Worm (Caenorhabditis elegans) whole organism, young adult: Measurements from ENCODE around the gene ttll-15.
A peak's percentile ranks its signal among the peaks of the same experiment; 100 is the strongest.

ENCODE experiments used
- B0019.2 ChIP-seq: fragments of 200-800 bp; sonication (Bioruptor generic); conservative IDR thresholded peaks from 2 replicates; pipeline ENCODE4 v1.3.6; 2022; ENCODE audit warnings: missing genetic modification reagents, missing genetic modification characterization, missing compliant biosample characterization
- B0336.3 ChIP-seq: fragments of 200-800 bp; sonication (Bioruptor generic); IDR thresholded peaks from 2 replicates; pipeline ENCODE4 v1.3.6; 2022; ENCODE audit warnings: missing genetic modification characterization, missing compliant biosample characterization
- D2030.7 ChIP-seq: fragments of 200-800 bp; sonication (Bioruptor generic); IDR thresholded peaks from 2 replicates; pipeline ENCODE4 v1.3.6; 2022; ENCODE audit warnings: missing genetic modification reagents, missing genetic modification characterization, missing compliant biosample characterization
- F23B12.7 ChIP-seq: sonication (generic microtip); optimal IDR thresholded peaks from 2 replicates; lab custom pipeline; 2017; ENCODE audit warnings: missing genetic modification characterization, mild to moderate bottlenecking, missing compliant biosample characterization, antibody characterized with exemption, moderate library complexity; ENCODE audit not compliant: insufficient read depth
- Y53F4B.3 ChIP-seq: fragments of 200-800 bp; sonication (Bioruptor generic); IDR thresholded peaks from 2 replicates; pipeline ENCODE4 v1.3.6; 2022; ENCODE audit warnings: missing genetic modification reagents, missing genetic modification characterization, missing compliant biosample characterization
- aptf-3 ChIP-seq: fragments of 200-800 bp; sonication (Bioruptor generic); IDR thresholded peaks from 2 replicates; pipeline ENCODE4 v1.3.6; 2022; ENCODE audit warnings: missing genetic modification characterization, missing compliant biosample characterization
- athp-1 ChIP-seq: sonication (generic microtip); optimal IDR thresholded peaks from 2 replicates; lab custom pipeline; 2017; ENCODE audit warnings: mild to moderate bottlenecking, missing genetic modification characterization, missing compliant biosample characterization
- attf-5 ChIP-seq: fragments of 200-800 bp; sonication (Bioruptor generic); optimal IDR thresholded peaks from 2 replicates; lab custom pipeline; 2018; ENCODE audit warnings: mild to moderate bottlenecking, missing genetic modification characterization, missing compliant biosample characterization
- bed-2 ChIP-seq: fragments of 200-800 bp; sonication (Bioruptor generic); IDR thresholded peaks from 2 replicates; pipeline ENCODE4 v1.3.6; 2022; ENCODE audit warnings: missing genetic modification reagents, missing genetic modification characterization, missing compliant biosample characterization
- ccch-3 ChIP-seq: fragments of 200-800 bp; sonication (Bioruptor generic); optimal IDR thresholded peaks from 2 replicates; lab custom pipeline; 2018; ENCODE audit warnings: mild to moderate bottlenecking, missing genetic modification characterization, missing compliant biosample characterization
- cebp-1 ChIP-seq, 2 experiments: fragments of 200-800 bp in 1 of 2; sonication (Bioruptor generic) in 1 of 2; sonication (generic microtip) in 1 of 2; IDR thresholded peaks in 1 of 2; optimal IDR thresholded peaks in 1 of 2; 2 replicates each; pipeline versions ENCODE4 v1.3.6 to Lab custom; 2017 to 2022; ENCODE audit warnings: missing compliant biosample characterization in 2 of 2, missing genetic modification characterization in 2 of 2, mild to moderate bottlenecking in 1 of 2, missing genetic modification reagents in 1 of 2, moderate library complexity in 1 of 2
- ceh-91 ChIP-seq: fragments of 200-800 bp; sonication (Bioruptor generic); IDR thresholded peaks from 2 replicates; pipeline ENCODE4 v1.3.6; 2022; ENCODE audit warnings: missing genetic modification reagents, missing genetic modification characterization, missing compliant biosample characterization
- dox-1 ChIP-seq: fragments of 200-800 bp; sonication (Bioruptor generic); IDR thresholded peaks from 2 replicates; pipeline ENCODE4 v1.3.6; 2022; ENCODE audit warnings: missing genetic modification reagents, missing genetic modification characterization, missing compliant biosample characterization
- egl-18 ChIP-seq: fragments of 200-800 bp; sonication (Bioruptor generic); IDR thresholded peaks from 2 replicates; pipeline ENCODE4 v1.3.6; 2022; ENCODE audit warnings: missing genetic modification reagents, missing genetic modification characterization, missing compliant biosample characterization
- egrh-3 ChIP-seq: fragments of 200-800 bp; sonication (Bioruptor generic); IDR thresholded peaks from 2 replicates; pipeline ENCODE4 v1.3.6; 2022; ENCODE audit warnings: missing genetic modification reagents, missing genetic modification characterization, missing compliant biosample characterization
- gei-17 ChIP-seq: fragments of 200-800 bp; sonication (Bioruptor generic); optimal IDR thresholded peaks from 2 replicates; lab custom pipeline; 2018; ENCODE audit warnings: mild to moderate bottlenecking, missing genetic modification characterization, missing compliant biosample characterization
- hlh-26 ChIP-seq: fragments of 200-800 bp; sonication (Bioruptor generic); conservative IDR thresholded peaks from 2 replicates; pipeline ENCODE4 v1.3.6; 2022; ENCODE audit warnings: missing genetic modification reagents, missing genetic modification characterization, missing compliant biosample characterization
- hmg-1.2 ChIP-seq: fragments of 200-800 bp; sonication (Bioruptor generic); IDR thresholded peaks from 2 replicates; pipeline ENCODE4 v1.3.6; 2022; ENCODE audit warnings: missing genetic modification reagents, missing genetic modification characterization, missing compliant biosample characterization
- hsf-1 ChIP-seq: fragments of 200-800 bp; sonication (Bioruptor generic); IDR thresholded peaks from 2 replicates; pipeline ENCODE4 v1.3.6; 2022; ENCODE audit warnings: missing genetic modification reagents, missing genetic modification characterization, missing compliant biosample characterization
- lag-1 ChIP-seq: fragments of 200-800 bp; sonication (Bioruptor generic); IDR thresholded peaks from 2 replicates; pipeline ENCODE4 v1.3.6; 2022; ENCODE audit warnings: missing genetic modification reagents, missing genetic modification characterization, missing compliant biosample characterization
- let-526 ChIP-seq: fragments of 200-800 bp; sonication (Bioruptor generic); IDR thresholded peaks from 2 replicates; pipeline ENCODE4 v1.3.6; 2022; ENCODE audit warnings: missing genetic modification reagents, missing genetic modification characterization, missing compliant biosample characterization
- lin-35 ChIP-seq, 3 experiments: fragments of 150-350 bp in 2 of 3; sonication (generic microtip) in 1 of 3; optimal IDR thresholded peaks; 2 replicates each; lab custom pipeline; 2014 to 2018; ENCODE audit warnings: missing biosample characterization in 3 of 3, missing genetic modification characterization in 3 of 3, missing genetic modification reagents in 3 of 3
- lin-54 ChIP-seq: fragments of 200-800 bp; sonication (Bioruptor generic); optimal IDR thresholded peaks from 2 replicates; lab custom pipeline; 2018; ENCODE audit warnings: mild to moderate bottlenecking, missing genetic modification characterization, missing compliant biosample characterization
- lir-1 ChIP-seq: fragments of 200-800 bp; sonication (Bioruptor generic); conservative IDR thresholded peaks from 2 replicates; pipeline ENCODE4 v1.3.6; 2022; ENCODE audit warnings: missing genetic modification reagents, missing genetic modification characterization, missing compliant biosample characterization
- lsl-1 ChIP-seq: fragments of 200-800 bp; sonication (Bioruptor generic); optimal IDR thresholded peaks from 2 replicates; lab custom pipeline; 2018; ENCODE audit warnings: mild to moderate bottlenecking, missing genetic modification characterization, moderate library complexity, missing compliant biosample characterization
- madf-6 ChIP-seq: fragments of 200-800 bp; sonication (Bioruptor generic); IDR thresholded peaks from 2 replicates; pipeline ENCODE4 v1.3.6; 2022; ENCODE audit warnings: missing genetic modification reagents, missing genetic modification characterization, missing compliant biosample characterization
- mcd-1 ChIP-seq: fragments of 200-800 bp; sonication (Bioruptor generic); IDR thresholded peaks from 2 replicates; pipeline ENCODE4 v1.3.6; 2022; ENCODE audit warnings: missing genetic modification reagents, missing genetic modification characterization, missing compliant biosample characterization
- mxl-1 ChIP-seq: sonication (generic microtip); optimal IDR thresholded peaks from 2 replicates; lab custom pipeline; 2016; ENCODE audit warnings: missing genetic modification characterization, missing compliant biosample characterization
- nfyb-1 ChIP-seq: fragments of 200-800 bp; sonication (Bioruptor generic); IDR thresholded peaks from 2 replicates; pipeline ENCODE4 v1.3.6; 2022; ENCODE audit warnings: missing genetic modification reagents, missing genetic modification characterization, missing compliant biosample characterization
- nhr-80 ChIP-seq: sonication (generic microtip); optimal IDR thresholded peaks from 2 replicates; lab custom pipeline; 2016; ENCODE audit warnings: missing genetic modification characterization, missing compliant biosample characterization
- nhr-90 ChIP-seq: sonication (generic microtip); optimal IDR thresholded peaks from 2 replicates; lab custom pipeline; 2016; ENCODE audit warnings: missing genotype, mild to moderate bottlenecking, missing genetic modification characterization, missing compliant biosample characterization
- pbrm-1 ChIP-seq: fragments of 200-800 bp; sonication (Bioruptor generic); IDR thresholded peaks from 2 replicates; pipeline ENCODE4 v1.3.6; 2022; ENCODE audit warnings: missing genetic modification reagents, missing genetic modification characterization, missing compliant biosample characterization
- repo-1 ChIP-seq: sonication (generic microtip); optimal IDR thresholded peaks from 2 replicates; lab custom pipeline; 2017; ENCODE audit warnings: mild to moderate bottlenecking, missing genetic modification characterization, missing compliant biosample characterization
- sea-2 ChIP-seq: fragments of 200-800 bp; sonication (Bioruptor generic); IDR thresholded peaks from 2 replicates; pipeline ENCODE4 v1.3.6; 2022; ENCODE audit warnings: missing genetic modification characterization, missing compliant biosample characterization
- snpc-1.1 ChIP-seq: sonication (generic microtip); optimal IDR thresholded peaks from 2 replicates; lab custom pipeline; 2017; ENCODE audit warnings: missing genetic modification characterization, mild to moderate bottlenecking, missing compliant biosample characterization, antibody characterized with exemption, moderate library complexity, missing genotype, missing genetic modification reagents; ENCODE audit not compliant: insufficient read depth
- snpc-4 ChIP-seq, 5 experiments: fragments of 150-350 bp in 1 of 5; sonication (generic microtip) in 4 of 5; optimal IDR thresholded peaks; 2 replicates each; lab custom pipeline; 2014 to 2018; ENCODE audit warnings: missing genetic modification characterization in 5 of 5, missing biosample characterization in 3 of 5, antibody characterized with exemption in 2 of 5, mild to moderate bottlenecking in 2 of 5, missing compliant biosample characterization in 2 of 5, missing genotype in 2 of 5, moderate library complexity in 2 of 5, missing genetic modification reagents in 1 of 5
- tlf-1 ChIP-seq: fragments of 200-800 bp; sonication (Bioruptor generic); optimal IDR thresholded peaks from 2 replicates; lab custom pipeline; 2018; ENCODE audit warnings: mild to moderate bottlenecking, missing genetic modification characterization, missing compliant biosample characterization
- ztf-18 ChIP-seq: sonication (generic microtip); optimal IDR thresholded peaks from 2 replicates; lab custom pipeline; 2016; ENCODE audit warnings: missing genotype, mild to moderate bottlenecking, missing genetic modification characterization, missing compliant biosample characterization
- ztf-26 ChIP-seq: sonication (generic microtip); optimal IDR thresholded peaks from 2 replicates; lab custom pipeline; 2017; ENCODE audit warnings: missing genetic modification characterization, missing compliant biosample characterization

Gene ttll-15

ce11 chrV:10333843-10334242, 24.5 kb upstream of the ttll-15 start (continued):
- TF ChIP-seq let-526 (GFP tag; lab: Robert Waterston, UW), result no peak
- TF ChIP-seq B0336.3 (GFP tag; lab: Robert Waterston, UW), result no peak
- TF ChIP-seq nhr-90 (tag; lab: Kevin White, UChicago), result peak; percentile 17
- no peak for TF ChIP-seq pbrm-1 (GFP tag; lab: Robert Waterston, UW)
- peak; percentile 17; the same call in 1 of the 2 replicates for TF ChIP-seq dox-1 (GFP tag; lab: Robert Waterston, UW)

ce11 chrV:10338305-10338992, 19.9 kb upstream of the ttll-15 start, which contains the start of gene arx-2:
TSS of gene arx-2 (minus strand) at chrV:10338355.
- no peak for TF ChIP-seq mxl-1 (tag; lab: Kevin White, UChicago)
- TF ChIP-seq lin-54, result peak; percentile 32
- TF ChIP-seq F23B12.7 (tag; lab: Kevin White, UChicago), result peak; percentile 38
- TF ChIP-seq lsl-1 (GFP tag; lab: Kevin White, UChicago), result peak; percentile 5
- TF ChIP-seq lir-1 (GFP tag; lab: Robert Waterston, UW), result no peak
- TF ChIP-seq sea-2 (GFP tag; lab: Robert Waterston, UW), result no peak
- TF ChIP-seq snpc-1.1 (tag; lab: Kevin White, UChicago), result peak; percentile 17
- TF ChIP-seq hlh-26 (GFP tag; lab: Robert Waterston, UW), result no peak
- TF ChIP-seq snpc-4 (GFP tag; optimal IDR thresholded peaks at IDR 0.05; lab: Kevin White, UChicago), result no peak
- peak in 1 of 4 experiments; percentile 15 for TF ChIP-seq snpc-4 (tag; optimal IDR thresholded peaks at IDR 0.05; lab: Kevin White, UChicago)
- TF ChIP-seq mcd-1, result peak; percentile 61
- peak; percentile 43 for TF ChIP-seq ztf-18 (tag; lab: Kevin White, UChicago)
- peak; percentile 43; the same call in 1 of the 2 replicates for TF ChIP-seq hmg-1.2 (GFP tag; lab: Robert Waterston, UW)
- peak; percentile 7 for TF ChIP-seq nhr-80 (tag; lab: Kevin White, UChicago)

ce11 chrV:10339200-10339599, 19.1 kb upstream of the ttll-15 start, which contains the start of gene K07C5.2:
TSS of gene K07C5.2 (plus strand) at chrV:10339500.
- TF ChIP-seq aptf-3 (GFP tag; lab: Robert Waterston, UW), result no peak
- no peak for TF ChIP-seq tlf-1
- TF ChIP-seq hmg-1.2 (GFP tag; lab: Robert Waterston, UW), result no peak
- no peak for TF ChIP-seq egrh-3 (GFP tag; lab: Robert Waterston, UW)
- TF ChIP-seq repo-1, result no peak
- TF ChIP-seq ccch-3 (GFP tag; lab: Kevin White, UChicago), result no peak

- TF ChIP-seq egrh-3 (GFP tag; lab: Robert Waterston, UW) (peak; percentile 43), nhr-90 (tag; lab: Kevin White, UChicago) (peak; percentile 20), cebp-1 (GFP tag; IDR thresholded peaks at IDR 0.05; lab: Robert Waterston, UW) (peak; percentile 69), cebp-1 (tag; optimal IDR thresholded peaks at IDR 0.05; lab: Kevin White, UChicago) (peak; percentile 82), athp-1 (peak; percentile 50), lin-35 (GFP tag; optimal IDR thresholded peaks at IDR 0.05; lab: Kevin White, UChicago) (peak in 1 of 3 experiments; percentile 57), lag-1 (GFP tag; lab: Robert Waterston, UW) (peak; percentile 83; the same call in 1 of the 2 replicates), dox-1 (GFP tag; lab: Robert Waterston, UW) (peak; percentile 99), nfyb-1 (GFP tag; lab: Robert Waterston, UW) (peak; percentile 95), Y53F4B.3 (GFP tag; lab: Robert Waterston, UW) (0 out of 2 replicates have a peak, but pooled peaks have one; percentile 45), attf-5 (GFP tag; lab: Kevin White, UChicago) (peak; percentile 68), bed-2 (GFP tag; lab: Robert Waterston, UW) (peak; percentile 80; the same call in 1 of the 2 replicates), D2030.7 (GFP tag; lab: Robert Waterston, UW) (peak; percentile 95), B0019.2 (peak; percentile 70), hsf-1 (peak; percentile 84), madf-6 (GFP tag; lab: Robert Waterston, UW) (peak; percentile 86), ztf-26 (tag; lab: Kevin White, UChicago) (peak; percentile 91), egl-18 (GFP tag; lab: Robert Waterston, UW) (peak; percentile 82), ztf-18 (tag; lab: Kevin White, UChicago) (peak; percentile 96), sea-2 (GFP tag; lab: Robert Waterston, UW) (peak; percentile 90), mcd-1 (peak; percentile 93), lir-1 (GFP tag; lab: Robert Waterston, UW) (peak; percentile 87), gei-17 (peak; percentile 70), pbrm-1 (GFP tag; lab: Robert Waterston, UW) (peak; percentile 100), ceh-91 (GFP tag; lab: Robert Waterston, UW) (peak; percentile 89)
Measured at ce11 chrV:10341905-10342328, 16.4 kb upstream of the ttll-15 start, which contains the start of gene K07C5.13. TSS of gene K07C5.13 (plus strand) at chrV:10342055.
